Fruit fly (Drosophila melanogaster): Measurements from ENCODE around the gene Drak.
"Not testable (repeated sequence)": the region's sequence is repeated elsewhere in the genome, so short reads cannot be mapped to it uniquely, and the experiment has no call there.

Drak gene

DNA sequence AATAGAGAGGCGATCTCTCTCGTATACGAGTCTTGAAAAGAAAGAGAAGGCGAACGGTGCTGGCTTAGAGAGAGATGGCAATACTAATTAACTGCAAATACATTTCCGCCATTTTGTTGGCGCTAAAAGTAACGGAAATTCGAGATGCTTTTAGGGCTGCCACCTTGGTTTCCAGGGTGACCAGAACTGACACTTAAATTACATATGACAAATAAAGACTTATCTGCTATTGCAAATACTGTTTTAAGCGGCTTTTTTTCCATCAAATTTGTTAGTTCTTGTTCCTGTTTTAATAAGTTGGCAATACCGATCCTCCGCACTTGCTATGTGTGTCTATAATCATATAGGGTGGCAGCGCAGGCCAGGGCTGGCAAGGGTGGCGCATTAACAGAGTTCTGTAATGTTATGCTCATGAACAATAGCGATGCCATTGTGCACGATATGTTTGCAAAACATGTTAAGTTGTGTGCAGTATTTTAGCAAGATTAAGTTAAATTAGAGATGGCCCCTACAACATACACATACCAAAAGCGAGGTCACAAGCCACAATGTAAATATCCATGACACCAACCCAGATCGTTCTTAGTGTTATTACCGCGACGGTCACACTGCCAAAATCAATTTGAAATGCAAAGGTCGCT is 87.4 kb downstream of the Drak start, which contains the start of gene nod:
nod (plus strand) TSS at position 573 of the 641 bp plus-strand sequence.
- no peak for TF ChIP-seq insv (optimal IDR thresholded peaks at IDR 0.05)
- no peak for TF ChIP-seq h (optimal IDR thresholded peaks at IDR 0.05)
- no peak for TF ChIP-seq psq (optimal IDR thresholded peaks at IDR 0.05)
- no peak for TF ChIP-seq ttk (optimal IDR thresholded peaks at IDR 0.05)
- TF ChIP-seq Sin3A (optimal IDR thresholded peaks at IDR 0.05) = no peak
- TF ChIP-seq Myc (optimal IDR thresholded peaks at IDR 0.05) = no peak

DNA sequence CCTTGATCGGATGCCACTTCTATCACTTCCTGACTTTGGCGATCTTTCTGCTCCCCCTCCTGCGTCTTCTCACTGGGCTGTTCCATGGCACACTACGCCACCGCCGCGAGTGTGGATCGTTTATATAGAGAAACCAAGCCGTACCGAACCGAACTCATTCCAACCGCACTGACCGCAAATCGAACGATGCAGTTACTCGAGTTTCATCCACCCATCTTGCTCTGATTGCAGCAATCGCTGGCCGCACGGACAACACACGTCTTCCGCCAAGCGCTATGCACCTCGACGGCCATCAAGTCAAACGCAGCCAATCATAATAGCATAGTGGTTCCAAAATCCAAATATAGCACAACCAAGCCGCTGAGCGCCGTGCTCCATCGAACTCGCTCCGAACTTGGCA is 91.1 kb downstream of the Drak start, which contains the start of gene pkm:
pkm (minus strand) TSS at position 101 of the 400 bp plus-strand sequence.
- no peak for TF ChIP-seq insv (optimal IDR thresholded peaks at IDR 0.05)
- TF ChIP-seq Sin3A (optimal IDR thresholded peaks at IDR 0.05) = no peak
- no peak for TF ChIP-seq Myc (optimal IDR thresholded peaks at IDR 0.05)
- no peak for TF ChIP-seq h (optimal IDR thresholded peaks at IDR 0.05)
- TF ChIP-seq ttk (optimal IDR thresholded peaks at IDR 0.05) = no peak
- no peak for TF ChIP-seq psq (optimal IDR thresholded peaks at IDR 0.05)

DNA sequence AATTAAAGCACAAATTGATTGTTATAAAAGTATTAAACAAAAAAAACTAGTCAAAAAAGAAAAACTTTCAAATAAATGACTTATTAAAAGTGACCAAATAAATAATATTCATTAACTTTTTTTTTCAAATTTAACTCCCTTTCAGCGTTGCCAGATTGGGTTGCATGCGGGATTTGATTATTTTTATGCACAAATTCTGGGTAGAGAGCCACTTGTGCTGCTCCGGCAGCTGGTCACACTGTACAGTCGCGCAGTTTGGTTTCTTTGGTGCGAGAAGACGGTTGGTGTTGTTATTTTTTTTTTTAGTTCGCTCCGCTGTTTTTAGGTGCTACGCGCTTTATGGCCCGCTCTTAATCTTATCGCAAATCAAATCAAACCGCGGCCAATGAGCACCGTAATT is 106.7 kb downstream of the Drak start, which contains the start of gene rho-4:
rho-4 (plus strand) TSS at position 250 of the 400 bp plus-strand sequence.
- not testable (repeated sequence) for TF ChIP-seq ttk, Myc, insv (optimal IDR thresholded peaks at IDR 0.05)

DNA sequence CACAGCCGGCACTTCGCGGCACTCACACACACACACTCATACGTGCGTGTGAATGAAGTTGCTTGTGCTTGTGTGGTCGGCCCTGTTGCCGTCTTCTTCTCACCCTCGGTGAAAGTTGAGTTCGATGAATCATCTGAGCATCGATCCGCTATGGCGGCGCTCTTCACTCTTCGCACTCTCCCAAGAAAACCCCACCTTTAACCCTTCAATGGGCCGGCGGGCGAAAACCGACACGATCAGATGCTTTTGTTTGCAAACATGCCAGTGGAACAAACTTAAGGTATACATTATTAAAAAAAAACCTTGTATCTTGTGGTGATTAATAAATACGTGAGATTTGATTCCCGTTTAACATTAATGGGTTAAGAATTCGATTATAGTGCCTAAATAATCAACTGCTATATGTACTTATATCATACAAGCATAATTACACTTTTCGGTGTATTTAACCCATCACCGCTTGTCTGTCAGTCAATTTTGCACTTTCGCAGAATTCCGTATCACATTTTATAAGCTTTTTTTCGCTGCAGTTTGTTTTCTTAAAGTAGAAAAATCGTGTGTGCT is 107.9 kb downstream of the Drak start:
- no peak for TF ChIP-seq Sin3A (optimal IDR thresholded peaks at IDR 0.05)
- TF ChIP-seq Myc (optimal IDR thresholded peaks at IDR 0.05) = no peak
- no peak for TF ChIP-seq psq (optimal IDR thresholded peaks at IDR 0.05)
- TF ChIP-seq ttk (optimal IDR thresholded peaks at IDR 0.05) = no peak
- no peak for TF ChIP-seq h (optimal IDR thresholded peaks at IDR 0.05)
- TF ChIP-seq insv (optimal IDR thresholded peaks at IDR 0.05) = no peak

DNA sequence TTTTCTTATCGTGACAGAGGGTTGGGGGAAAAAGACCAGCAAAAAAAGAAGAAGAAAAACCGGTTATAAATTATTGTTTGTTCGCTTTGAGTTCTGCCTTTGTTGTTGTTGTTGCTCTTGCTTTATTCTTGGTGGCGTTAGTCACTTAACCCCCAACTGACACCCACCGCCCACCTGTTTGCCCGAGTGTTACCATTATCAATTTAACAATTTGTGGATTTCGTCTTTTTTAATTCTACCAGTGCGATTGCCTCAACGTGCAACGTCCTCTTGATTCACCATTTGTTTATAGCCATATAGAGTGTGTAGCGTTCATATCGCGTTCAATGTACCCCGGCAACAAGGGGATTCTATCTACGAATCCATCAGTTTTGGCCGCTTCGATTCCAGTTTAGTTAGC is 108.5 kb downstream of the Drak start:
- TF ChIP-seq insv (optimal IDR thresholded peaks at IDR 0.05) = no peak
- no peak for TF ChIP-seq Myc (optimal IDR thresholded peaks at IDR 0.05)
- TF ChIP-seq ttk (optimal IDR thresholded peaks at IDR 0.05) = no peak
- TF ChIP-seq psq (optimal IDR thresholded peaks at IDR 0.05) = no peak
- TF ChIP-seq h (optimal IDR thresholded peaks at IDR 0.05) = no peak
- no peak for TF ChIP-seq Sin3A (optimal IDR thresholded peaks at IDR 0.05)

DNA sequence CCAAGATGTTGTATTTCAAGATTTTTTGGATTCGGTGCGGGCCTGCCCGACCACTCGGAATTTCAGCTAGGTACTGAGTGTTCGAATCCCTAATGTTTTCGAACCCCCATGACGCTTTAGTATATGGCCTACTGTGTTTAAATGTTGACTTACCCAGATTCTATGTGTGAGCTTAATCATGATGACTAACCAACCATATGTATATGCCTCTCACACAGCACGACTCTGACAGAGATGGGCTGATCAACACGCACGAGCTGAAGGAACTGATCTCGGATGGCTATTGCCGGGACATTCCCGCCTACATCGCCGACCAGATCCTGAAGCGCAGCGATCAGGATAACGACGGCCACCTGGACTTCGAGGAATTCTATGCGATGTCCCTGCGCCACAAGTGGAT is 111.2 kb downstream of the Drak start, which contains the start of gene CG2533:
CG2533 (minus strand) TSS at position 101 of the 400 bp plus-strand sequence.
- TF ChIP-seq psq (optimal IDR thresholded peaks at IDR 0.05) = no peak
- no peak for TF ChIP-seq ttk (optimal IDR thresholded peaks at IDR 0.05)
- no peak for TF ChIP-seq Myc (optimal IDR thresholded peaks at IDR 0.05)
- no peak for TF ChIP-seq Sin3A (optimal IDR thresholded peaks at IDR 0.05)
